Worm (Caenorhabditis elegans) whole organism, late embryonic: Measurements from ENCODE around the gene sta-1.

Experiments
- C08G9.2 ChIP-seq: sonication (generic microtip); optimal IDR thresholded peaks from 2 replicates; lab custom pipeline; 2016; ENCODE audit warnings: mild to moderate bottlenecking, missing genetic modification characterization, moderate library complexity, missing compliant biosample characterization
- K02D7.2 ChIP-seq: sonication (generic microtip); optimal IDR thresholded peaks from 2 replicates; lab custom pipeline; 2017; ENCODE audit warnings: mild to moderate bottlenecking, missing genetic modification characterization, missing compliant biosample characterization
- K09A11.1 ChIP-seq: sonication (generic microtip); optimal IDR thresholded peaks from 2 replicates; lab custom pipeline; 2017; ENCODE audit warnings: antibody characterized with exemption, mild to moderate bottlenecking, missing genetic modification characterization, missing compliant biosample characterization; ENCODE audit not compliant: insufficient read depth
- Y22D7AL.16 ChIP-seq: sonication (generic microtip); optimal IDR thresholded peaks from 2 replicates; lab custom pipeline; 2016; ENCODE audit warnings: missing genetic modification characterization, missing compliant biosample characterization
- ama-1 ChIP-seq: fragments of 150-350 bp; optimal IDR thresholded peaks from 2 replicates; lab custom pipeline; 2014
- ceh-14 ChIP-seq: sonication (generic microtip); optimal IDR thresholded peaks from 2 replicates; lab custom pipeline; 2016; ENCODE audit warnings: missing genotype, missing genetic modification characterization, missing compliant biosample characterization
- ceh-24 ChIP-seq: sonication (generic microtip); optimal IDR thresholded peaks from 2 replicates; lab custom pipeline; 2016; ENCODE audit warnings: mild to moderate bottlenecking, missing genetic modification characterization, missing compliant biosample characterization
- ceh-34 ChIP-seq: sonication (generic microtip); optimal IDR thresholded peaks from 2 replicates; lab custom pipeline; 2016; ENCODE audit warnings: mild to moderate bottlenecking, missing genetic modification characterization, missing compliant biosample characterization
- ceh-45 ChIP-seq: fragments of 200-800 bp; sonication (Bioruptor generic); IDR thresholded peaks from 2 replicates; pipeline ENCODE4 v1.3.6; 2022; ENCODE audit warnings: missing genetic modification reagents, missing genetic modification characterization, missing compliant biosample characterization
- ceh-48 ChIP-seq: sonication (generic microtip); optimal IDR thresholded peaks from 2 replicates; lab custom pipeline; 2016; ENCODE audit warnings: missing genetic modification characterization, inconsistent platforms, missing compliant biosample characterization
- ceh-9 ChIP-seq: sonication (generic microtip); optimal IDR thresholded peaks from 2 replicates; lab custom pipeline; 2016; ENCODE audit warnings: mild to moderate bottlenecking, missing genetic modification characterization, inconsistent platforms, missing compliant biosample characterization
- che-1 ChIP-seq: sonication (generic microtip); optimal IDR thresholded peaks from 2 replicates; lab custom pipeline; 2016; ENCODE audit warnings: mild to moderate bottlenecking, missing genetic modification characterization, missing compliant biosample characterization
- elt-4 ChIP-seq: sonication (generic microtip); optimal IDR thresholded peaks from 2 replicates; lab custom pipeline; 2016; ENCODE audit warnings: missing genetic modification characterization, missing compliant biosample characterization
- fax-1 ChIP-seq: sonication (generic microtip); optimal IDR thresholded peaks from 2 replicates; lab custom pipeline; 2016; ENCODE audit warnings: missing genotype, missing genetic modification characterization, missing compliant biosample characterization
- fkh-10 ChIP-seq: fragments of 150-350 bp; optimal IDR thresholded peaks from 2 replicates; lab custom pipeline; 2014; ENCODE audit warnings: missing biosample characterization, missing genetic modification reagents, missing genetic modification characterization
- fkh-6 ChIP-seq: sonication (generic microtip); optimal IDR thresholded peaks from 2 replicates; lab custom pipeline; 2016; ENCODE audit warnings: missing genetic modification characterization, missing compliant biosample characterization
- hlh-13 ChIP-seq: fragments of 200-800 bp; sonication (Bioruptor generic); optimal IDR thresholded peaks from 2 replicates; lab custom pipeline; 2018; ENCODE audit warnings: mild to moderate bottlenecking, missing genetic modification characterization, missing compliant biosample characterization
- hlh-30 ChIP-seq: sonication (generic microtip); optimal IDR thresholded peaks from 2 replicates; lab custom pipeline; 2017; ENCODE audit warnings: antibody characterized with exemption, missing genetic modification characterization, missing compliant biosample characterization; ENCODE audit not compliant: insufficient read depth
- hlh-6 ChIP-seq: sonication (generic microtip); optimal IDR thresholded peaks from 2 replicates; lab custom pipeline; 2016; ENCODE audit warnings: missing genotype, missing genetic modification characterization, missing compliant biosample characterization
- lim-6 ChIP-seq: sonication (generic microtip); optimal IDR thresholded peaks from 2 replicates; lab custom pipeline; 2016; ENCODE audit warnings: missing genetic modification characterization, missing compliant biosample characterization
- lin-11 ChIP-seq: fragments of 200-800 bp; sonication (Bioruptor generic); optimal IDR thresholded peaks from 2 replicates; lab custom pipeline; 2018; ENCODE audit warnings: mild to moderate bottlenecking, missing genetic modification characterization, missing compliant biosample characterization
- madf-2 ChIP-seq: sonication (generic microtip); optimal IDR thresholded peaks from 2 replicates; lab custom pipeline; 2017; ENCODE audit warnings: missing genetic modification characterization, missing compliant biosample characterization
- mec-3 ChIP-seq: sonication (generic microtip); optimal IDR thresholded peaks from 2 replicates; lab custom pipeline; 2016; ENCODE audit warnings: borderline replicate concordance, missing genetic modification characterization, missing compliant biosample characterization
- nhr-11 ChIP-seq: fragments of 150-350 bp; optimal IDR thresholded peaks from 2 replicates; lab custom pipeline; 2014; ENCODE audit warnings: missing biosample characterization, missing genetic modification characterization
- npax-4 ChIP-seq: sonication (generic microtip); optimal IDR thresholded peaks from 2 replicates; lab custom pipeline; 2016; ENCODE audit warnings: missing genetic modification characterization, missing compliant biosample characterization
- pag-3 ChIP-seq: sonication (generic microtip); optimal IDR thresholded peaks from 2 replicates; lab custom pipeline; 2016; ENCODE audit warnings: missing compliant biosample characterization, missing genetic modification characterization, borderline replicate concordance
- pax-1 ChIP-seq: fragments of 150-350 bp; optimal IDR thresholded peaks from 2 replicates; lab custom pipeline; 2014; ENCODE audit warnings: missing biosample characterization, missing genetic modification characterization
- pha-2 ChIP-seq: sonication (generic microtip); optimal IDR thresholded peaks from 2 replicates; lab custom pipeline; 2017; ENCODE audit warnings: mild to moderate bottlenecking, missing genetic modification characterization, missing compliant biosample characterization
- pros-1 ChIP-seq: fragments of 150-350 bp; optimal IDR thresholded peaks from 2 replicates; lab custom pipeline; 2014; ENCODE audit warnings: missing biosample characterization, missing genetic modification reagents, missing genetic modification characterization
- ref-2 ChIP-seq: sonication (generic microtip); optimal IDR thresholded peaks from 2 replicates; lab custom pipeline; 2016; ENCODE audit warnings: missing genetic modification characterization, missing compliant biosample characterization
- rnt-1 ChIP-seq: sonication (generic microtip); optimal IDR thresholded peaks from 2 replicates; lab custom pipeline; 2016; ENCODE audit warnings: missing genetic modification characterization, missing compliant biosample characterization
- sox-2 ChIP-seq: fragments of 200-800 bp; sonication (Bioruptor generic); IDR thresholded peaks from 2 replicates; pipeline ENCODE4 v1.3.6; 2022; ENCODE audit warnings: missing genetic modification reagents, missing genetic modification characterization, missing compliant biosample characterization
- sox-4 ChIP-seq: sonication (generic microtip); optimal IDR thresholded peaks from 2 replicates; lab custom pipeline; 2017; ENCODE audit warnings: mild to moderate bottlenecking, missing genetic modification characterization, inconsistent platforms, missing compliant biosample characterization
- tbx-2 ChIP-seq: sonication (generic microtip); optimal IDR thresholded peaks from 2 replicates; lab custom pipeline; 2016; ENCODE audit warnings: missing genetic modification characterization, missing compliant biosample characterization
- ttx-3 ChIP-seq: sonication (generic microtip); optimal IDR thresholded peaks from 2 replicates; lab custom pipeline; 2016; ENCODE audit warnings: missing genetic modification reagents, missing genetic modification characterization, missing compliant biosample characterization
- unc-3 ChIP-seq, 2 experiments: fragments of 200-800 bp in 1 of 2; sonication (Bioruptor generic) in 1 of 2; sonication (generic microtip) in 1 of 2; conservative IDR thresholded peaks in 1 of 2; optimal IDR thresholded peaks in 1 of 2; 2 replicates each; pipeline versions ENCODE4 v1.3.6 to Lab custom; 2016 to 2022; ENCODE audit warnings: missing compliant biosample characterization in 2 of 2, missing genetic modification characterization in 2 of 2, missing genetic modification reagents in 1 of 2
- unc-42 ChIP-seq: sonication (generic microtip); optimal IDR thresholded peaks from 2 replicates; lab custom pipeline; 2016; ENCODE audit warnings: missing genotype, missing genetic modification characterization, missing compliant biosample characterization
- unc-55 ChIP-seq: sonication (generic microtip); optimal IDR thresholded peaks from 2 replicates; lab custom pipeline; 2017; ENCODE audit warnings: missing biosample characterization, missing genetic modification reagents, missing genetic modification characterization
- unc-86 ChIP-seq: sonication (generic microtip); optimal IDR thresholded peaks from 2 replicates; lab custom pipeline; 2016; ENCODE audit warnings: missing genetic modification characterization, missing compliant biosample characterization
- ztf-16 ChIP-seq: sonication (generic microtip); optimal IDR thresholded peaks from 2 replicates; lab custom pipeline; 2017; ENCODE audit warnings: missing genetic modification characterization, missing compliant biosample characterization

Gene sta-1

ce11 chrIV:16706950-16707349 is 42.8 kb downstream of the sta-1 start:
- TF ChIP-seq pag-3 (no peak), tbx-2 (tag; lab: Kevin White, UChicago) (no peak), K09A11.1 (no peak), hlh-6 (tag; lab: Kevin White, UChicago) (no peak), ceh-48 (tag; lab: Kevin White, UChicago) (no peak), rnt-1 (tag; lab: Kevin White, UChicago) (no peak), ceh-9 (tag; lab: Kevin White, UChicago) (no peak), ceh-14 (tag; lab: Kevin White, UChicago) (no peak)
- TF ChIP-seq, all 69 proteins: peak for 0

ce11 chrIV:16709713-16710112 is 45.6 kb downstream of the sta-1 start:
- no peak for TF ChIP-seq nhr-11 (tag; lab: Kevin White, UChicago)
- TF ChIP-seq pha-2 (tag; lab: Kevin White, UChicago): no peak
- TF ChIP-seq ceh-34: no peak
- no peak for TF ChIP-seq npax-4
- TF ChIP-seq pag-3: no peak
- no peak for TF ChIP-seq unc-3 (GFP tag; conservative IDR thresholded peaks at IDR 0.05; lab: Robert Waterston, UW)
- TF ChIP-seq unc-3 (tag; optimal IDR thresholded peaks at IDR 0.05; lab: Kevin White, UChicago): no peak
- TF ChIP-seq unc-55: no peak
- TF ChIP-seq sox-2 (GFP tag; lab: Robert Waterston, UW): no peak
- TF ChIP-seq C08G9.2: no peak
- TF ChIP-seq K02D7.2 (tag; lab: Kevin White, UChicago): no peak
- no peak for TF ChIP-seq che-1
- no peak for TF ChIP-seq ama-1 (lab: Kevin White, UChicago)
- no peak for TF ChIP-seq elt-4 (tag; lab: Kevin White, UChicago)
- TF ChIP-seq fkh-6 (tag; lab: Kevin White, UChicago): no peak
- TF ChIP-seq ceh-24 (tag; lab: Kevin White, UChicago): no peak

DNA sequence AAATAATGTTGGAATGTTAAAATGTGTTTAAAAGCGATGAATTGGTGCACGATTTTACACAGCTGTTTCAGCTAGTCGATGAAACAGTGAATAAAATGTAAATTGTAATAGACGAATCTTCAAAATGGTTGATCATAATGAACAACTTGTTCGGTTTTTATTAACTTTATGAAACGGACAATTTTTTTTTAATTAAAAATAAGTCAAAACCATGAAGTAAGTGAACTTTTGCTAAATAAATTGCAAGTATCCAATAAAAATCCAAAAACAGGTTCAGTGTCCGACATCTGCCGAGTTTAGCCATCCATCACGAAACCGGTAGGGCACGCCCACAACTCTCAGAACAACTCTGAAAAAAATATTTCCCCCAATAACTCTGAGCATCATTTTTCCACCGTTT is 46.2 kb downstream of the sta-1 start:
- no peak for TF ChIP-seq ztf-16
- no peak for TF ChIP-seq hlh-13 (GFP tag; lab: Kevin White, UChicago)
- no peak for TF ChIP-seq ceh-45 (GFP tag; lab: Robert Waterston, UW)
- TF ChIP-seq sox-4 (tag; lab: Kevin White, UChicago): no peak
- TF ChIP-seq K02D7.2 (tag; lab: Kevin White, UChicago): no peak
- TF ChIP-seq unc-3 (GFP tag; conservative IDR thresholded peaks at IDR 0.05; lab: Robert Waterston, UW): no peak
- no peak for TF ChIP-seq unc-3 (tag; optimal IDR thresholded peaks at IDR 0.05; lab: Kevin White, UChicago)
- no peak for TF ChIP-seq che-1
- TF ChIP-seq lin-11 (tag; lab: Kevin White, UChicago): no peak
- TF ChIP-seq pros-1 (tag; lab: Kevin White, UChicago): no peak

- TF ChIP-seq unc-86 (tag; lab: Kevin White, UChicago): no peak
- no peak for TF ChIP-seq mec-3 (tag; lab: Kevin White, UChicago)
- TF ChIP-seq fkh-10 (GFP tag; lab: Kevin White, UChicago): no peak
- TF ChIP-seq ttx-3 (tag; lab: Kevin White, UChicago): no peak
- TF ChIP-seq pax-1 (tag; lab: Kevin White, UChicago): no peak
- no peak for TF ChIP-seq lim-6 (tag; lab: Kevin White, UChicago)
- TF ChIP-seq madf-2 (tag; lab: Kevin White, UChicago): no peak
- no peak for TF ChIP-seq ceh-45 (GFP tag; lab: Robert Waterston, UW)
- TF ChIP-seq ceh-34: no peak
- no peak for TF ChIP-seq lin-11 (tag; lab: Kevin White, UChicago)
- TF ChIP-seq hlh-6 (tag; lab: Kevin White, UChicago): no peak
- TF ChIP-seq fax-1 (tag; lab: Kevin White, UChicago): no peak
- TF ChIP-seq unc-42 (tag; lab: Kevin White, UChicago): no peak
- TF ChIP-seq ref-2 (tag; lab: Kevin White, UChicago): no peak
- no peak for TF ChIP-seq hlh-30 (tag; lab: Kevin White, UChicago)
- TF ChIP-seq Y22D7AL.16 (tag; lab: Kevin White, UChicago): no peak
- no peak for TF ChIP-seq pag-3
Observed at ce11 chrIV:16718651-16719050, 54.5 kb downstream of the sta-1 start.
